Fruit fly (Drosophila melanogaster) whole organism, embryonic: ENCODE data around the gene CG15572.
A peak's percentile ranks its signal among the peaks of the same experiment; 100 is the strongest.

ENCODE experiments used
- ATbp ChIP-seq: fragments of 200-800 bp; sonication (Bioruptor generic); optimal IDR thresholded peaks from 2 replicates; lab custom pipeline; 2017; ENCODE audit warnings: missing biosample characterization, mild to moderate bottlenecking, missing genetic modification characterization, missing genetic modification reagents
- Asciz ChIP-seq: fragments of 200-800 bp; sonication (Bioruptor generic); optimal IDR thresholded peaks from 2 replicates; lab custom pipeline; 2017; ENCODE audit warnings: missing biosample characterization, mild to moderate bottlenecking, missing genetic modification characterization, missing genetic modification reagents
- CG10209 ChIP-seq: fragments of 200-800 bp; sonication (Bioruptor generic); optimal IDR thresholded peaks from 3 replicates; lab custom pipeline; 2017; ENCODE audit warnings: missing biosample characterization, mild to moderate bottlenecking, missing genetic modification characterization, missing genetic modification reagents
- CG12155 ChIP-seq: fragments of 200-800 bp; sonication (Bioruptor generic); optimal IDR thresholded peaks from 3 replicates; lab custom pipeline; 2016; ENCODE audit warnings: missing biosample characterization, missing genetic modification characterization
- CG12219 ChIP-seq: fragments of 200-800 bp; sonication (Bioruptor generic); optimal IDR thresholded peaks from 3 replicates; lab custom pipeline; 2018; ENCODE audit warnings: missing biosample characterization, mild to moderate bottlenecking, missing genetic modification characterization
- CG12236 ChIP-seq: fragments of 200-800 bp; sonication (Bioruptor generic); optimal IDR thresholded peaks from 2 replicates; lab custom pipeline; 2016; ENCODE audit warnings: missing biosample characterization, missing genetic modification characterization
- CG12299 ChIP-seq: fragments of 200-800 bp; sonication (Bioruptor generic); optimal IDR thresholded peaks from 2 replicates; lab custom pipeline; 2018; ENCODE audit warnings: missing biosample characterization, mild to moderate bottlenecking, missing genetic modification characterization
- CG12769 ChIP-seq: fragments of 200-800 bp; sonication (Bioruptor generic); optimal IDR thresholded peaks from 2 replicates; lab custom pipeline; 2019; ENCODE audit warnings: missing biosample characterization, mild to moderate bottlenecking, missing genetic modification characterization, moderate library complexity
- CG12942 ChIP-seq: fragments of 200-800 bp; sonication (Bioruptor generic); optimal IDR thresholded peaks from 3 replicates; lab custom pipeline; 2016; ENCODE audit warnings: missing biosample characterization, missing genetic modification characterization
- CG14441 ChIP-seq: fragments of 200-800 bp; sonication (Bioruptor generic); IDR thresholded peaks from 2 replicates; pipeline ENCODE4 v1.3.6; 2022; ENCODE audit warnings: missing biosample characterization, missing genetic modification characterization
- CG1529 ChIP-seq: fragments of 200-800 bp; sonication (Bioruptor generic); optimal IDR thresholded peaks from 3 replicates; lab custom pipeline; 2018; ENCODE audit warnings: missing biosample characterization, missing genetic modification characterization
- CG15479 ChIP-seq: fragments of 200-800 bp; sonication (Bioruptor generic); optimal IDR thresholded peaks from 3 replicates; lab custom pipeline; 2019; ENCODE audit warnings: missing biosample characterization, mild to moderate bottlenecking, missing genetic modification characterization, moderate library complexity
- CG17359 ChIP-seq: fragments of 200-800 bp; sonication (Bioruptor generic); optimal IDR thresholded peaks from 3 replicates; lab custom pipeline; 2018; ENCODE audit warnings: missing biosample characterization, mild to moderate bottlenecking, missing genetic modification characterization, moderate library complexity
- CG1832 ChIP-seq: fragments of 200-800 bp; sonication (Bioruptor generic); optimal IDR thresholded peaks from 2 replicates; lab custom pipeline; 2017; ENCODE audit warnings: missing biosample characterization, mild to moderate bottlenecking, missing genetic modification characterization, inconsistent platforms
- CG2712 ChIP-seq: fragments of 200-800 bp; optimal IDR thresholded peaks from 3 replicates; lab custom pipeline; 2019; ENCODE audit warnings: missing biosample characterization, mild to moderate bottlenecking, missing genetic modification characterization, moderate library complexity
- CG31224 ChIP-seq: fragments of 200-800 bp; sonication (Bioruptor generic); IDR thresholded peaks from 2 replicates; pipeline ENCODE4 v1.3.6; 2022; ENCODE audit warnings: missing biosample characterization, missing genetic modification characterization
- CG31388 ChIP-seq: fragments of 200-800 bp; sonication (Bioruptor generic); optimal IDR thresholded peaks from 2 replicates; lab custom pipeline; 2016; ENCODE audit warnings: missing biosample characterization, missing genetic modification characterization
- CG3281 ChIP-seq: fragments of 200-800 bp; sonication (Bioruptor generic); optimal IDR thresholded peaks from 3 replicates; lab custom pipeline; 2017; ENCODE audit warnings: missing biosample characterization, mild to moderate bottlenecking, missing genetic modification characterization
- CG33557 ChIP-seq: fragments of 200-800 bp; sonication (Bioruptor generic); optimal IDR thresholded peaks from 2 replicates; lab custom pipeline; 2019; ENCODE audit warnings: missing biosample characterization, mild to moderate bottlenecking, missing genetic modification characterization, moderate library complexity
- CG4404 ChIP-seq: fragments of 200-800 bp; sonication (Bioruptor generic); IDR thresholded peaks from 2 replicates; pipeline ENCODE4 v1.3.6; 2022; ENCODE audit warnings: missing biosample characterization, missing genetic modification characterization
- CG6689 ChIP-seq: fragments of 200-800 bp; sonication (Bioruptor generic); IDR thresholded peaks from 2 replicates; pipeline ENCODE4 v1.3.6; 2022; ENCODE audit warnings: missing biosample characterization, missing genetic modification characterization
- CG7372 ChIP-seq: fragments of 200-800 bp; sonication (Bioruptor generic); IDR thresholded peaks from 2 replicates; pipeline ENCODE4 v1.3.6; 2022; ENCODE audit warnings: missing biosample characterization, missing genetic modification characterization
- CG8290 ChIP-seq, 3 experiments: fragments of 200-800 bp; sonication (Bioruptor generic); optimal IDR thresholded peaks; 2 replicates each; lab custom pipeline; 2016 to 2019; ENCODE audit warnings: missing biosample characterization in 3 of 3, missing genetic modification characterization in 3 of 3, mild to moderate bottlenecking in 2 of 3, moderate library complexity in 1 of 3
- CG9609 ChIP-seq: fragments of 200-800 bp; sonication (Bioruptor generic); optimal IDR thresholded peaks from 3 replicates; lab custom pipeline; 2016; ENCODE audit warnings: missing biosample characterization, missing genetic modification characterization
- Doc2 ChIP-seq: fragments of 200-800 bp; sonication (Bioruptor generic); IDR thresholded peaks from 2 replicates; pipeline ENCODE4 v1.3.6; 2022; ENCODE audit warnings: missing biosample characterization, missing genetic modification characterization
- HLH3B ChIP-seq: fragments of 200-800 bp; sonication (Bioruptor generic); IDR thresholded peaks from 2 replicates; pipeline ENCODE4 v1.3.6; 2022; ENCODE audit warnings: missing biosample characterization, missing genetic modification characterization
- Hey ChIP-seq: fragments of 200-800 bp; sonication (Bioruptor generic); optimal IDR thresholded peaks from 3 replicates; lab custom pipeline; 2018; ENCODE audit warnings: missing biosample characterization, mild to moderate bottlenecking, missing genetic modification characterization
- Hmx ChIP-seq: fragments of 200-800 bp; sonication (Bioruptor generic); optimal IDR thresholded peaks from 2 replicates; lab custom pipeline; 2016; ENCODE audit warnings: missing biosample characterization, missing genetic modification characterization
- Jarid2 ChIP-seq: fragments of 200-800 bp; sonication (Bioruptor generic); optimal IDR thresholded peaks from 3 replicates; lab custom pipeline; 2017; ENCODE audit warnings: mild to moderate bottlenecking, missing biosample characterization, missing genetic modification reagents, missing genetic modification characterization
- Rx ChIP-seq: fragments of 200-800 bp; sonication (Bioruptor generic); IDR thresholded peaks from 2 replicates; pipeline ENCODE4 v1.3.6; 2022; ENCODE audit warnings: missing biosample characterization, missing genetic modification characterization
- Six4 ChIP-seq: fragments of 200-800 bp; sonication (Bioruptor generic); optimal IDR thresholded peaks from 2 replicates; lab custom pipeline; 2016; ENCODE audit warnings: missing biosample characterization, missing genetic modification characterization
- Sox100B ChIP-seq: fragments of 200-800 bp; sonication (Bioruptor generic); optimal IDR thresholded peaks from 3 replicates; lab custom pipeline; 2018; ENCODE audit warnings: missing biosample characterization, mild to moderate bottlenecking, missing genetic modification characterization
- cg ChIP-seq: fragments of 200-800 bp; sonication (Bioruptor generic); optimal IDR thresholded peaks from 3 replicates; lab custom pipeline; 2019; ENCODE audit warnings: missing biosample characterization, mild to moderate bottlenecking, missing genetic modification characterization, moderate library complexity
- dati ChIP-seq: fragments of 200-800 bp; sonication (Bioruptor generic); IDR thresholded peaks from 2 replicates; pipeline ENCODE4 v1.3.6; 2022; ENCODE audit warnings: missing biosample characterization, missing genetic modification characterization
- dimm ChIP-seq: fragments of 200-800 bp; sonication (Bioruptor generic); IDR thresholded peaks from 2 replicates; pipeline ENCODE4 v1.3.6; 2022; ENCODE audit warnings: missing biosample characterization, missing genetic modification characterization
- dmrt11E ChIP-seq: fragments of 200-800 bp; sonication (Bioruptor generic); optimal IDR thresholded peaks from 3 replicates; lab custom pipeline; 2018; ENCODE audit warnings: missing biosample characterization, mild to moderate bottlenecking, missing genetic modification characterization, moderate library complexity
- dpn ChIP-seq, 2 experiments: fragments of 200-800 bp; sonication (Bioruptor generic); optimal IDR thresholded peaks; 3 replicates each; lab custom pipeline; 2016; ENCODE audit warnings: missing biosample characterization in 2 of 2, missing genetic modification characterization in 2 of 2
- dysf ChIP-seq: fragments of 200-800 bp; sonication (Bioruptor generic); IDR thresholded peaks from 3 replicates; pipeline ENCODE4 v1.3.6; 2022; ENCODE audit warnings: missing biosample characterization, missing genetic modification characterization
- ems ChIP-seq: fragments of 200-800 bp; sonication (Bioruptor generic); optimal IDR thresholded peaks from 3 replicates; lab custom pipeline; 2016; ENCODE audit warnings: missing biosample characterization, missing genetic modification characterization
- fd102C ChIP-seq: fragments of 200-800 bp; sonication (Bioruptor generic); optimal IDR thresholded peaks from 2 replicates; lab custom pipeline; 2018; ENCODE audit warnings: missing biosample characterization, mild to moderate bottlenecking, missing genetic modification characterization, moderate library complexity
- fd96Cb ChIP-seq: fragments of 200-800 bp; sonication (Bioruptor generic); optimal IDR thresholded peaks from 2 replicates; lab custom pipeline; 2018; ENCODE audit warnings: missing biosample characterization, mild to moderate bottlenecking, missing genetic modification characterization, moderate library complexity
- gsb-n ChIP-seq: fragments of 200-800 bp; sonication (Bioruptor generic); optimal IDR thresholded peaks from 3 replicates; lab custom pipeline; 2018; ENCODE audit warnings: missing biosample characterization, mild to moderate bottlenecking, missing genetic modification characterization
- jing ChIP-seq: fragments of 200-800 bp; sonication (Bioruptor generic); optimal IDR thresholded peaks from 2 replicates; lab custom pipeline; 2018; ENCODE audit warnings: missing biosample characterization, mild to moderate bottlenecking, missing genetic modification characterization
- mirr ChIP-seq: fragments of 200-800 bp; sonication (Bioruptor generic); optimal IDR thresholded peaks from 3 replicates; lab custom pipeline; 2018; ENCODE audit warnings: missing biosample characterization, mild to moderate bottlenecking, missing genetic modification characterization
- onecut ChIP-seq: fragments of 200-800 bp; sonication (Bioruptor generic); IDR thresholded peaks from 2 replicates; pipeline ENCODE4 v1.3.6; 2022; ENCODE audit warnings: missing biosample characterization, missing genetic modification characterization
- otp ChIP-seq: fragments of 200-800 bp; sonication (Bioruptor generic); IDR thresholded peaks from 3 replicates; pipeline ENCODE4, ENCODE4 v1.3.6; 2022; ENCODE audit warnings: missing biosample characterization, missing genetic modification characterization
- peb ChIP-seq: fragments of 200-800 bp; sonication (Bioruptor generic); IDR thresholded peaks from 2 replicates; pipeline ENCODE4 v1.3.6; 2022; ENCODE audit warnings: missing biosample characterization, missing genetic modification characterization
- pum ChIP-seq: fragments of 200-800 bp; sonication (Bioruptor generic); optimal IDR thresholded peaks from 2 replicates; lab custom pipeline; 2016; ENCODE audit warnings: missing biosample characterization, missing genetic modification characterization
- sim ChIP-seq: fragments of 200-800 bp; sonication (Bioruptor generic); IDR thresholded peaks from 2 replicates; pipeline ENCODE4 v1.3.6; 2022; ENCODE audit warnings: missing biosample characterization, missing genetic modification characterization
- sna ChIP-seq: fragments of 200-800 bp; sonication (Bioruptor generic); IDR thresholded peaks from 2 replicates; pipeline ENCODE4 v1.3.6; 2022; ENCODE audit warnings: missing biosample characterization, missing genetic modification characterization; ENCODE audit not compliant: partially characterized antibody

Gene CG15572

DNA sequence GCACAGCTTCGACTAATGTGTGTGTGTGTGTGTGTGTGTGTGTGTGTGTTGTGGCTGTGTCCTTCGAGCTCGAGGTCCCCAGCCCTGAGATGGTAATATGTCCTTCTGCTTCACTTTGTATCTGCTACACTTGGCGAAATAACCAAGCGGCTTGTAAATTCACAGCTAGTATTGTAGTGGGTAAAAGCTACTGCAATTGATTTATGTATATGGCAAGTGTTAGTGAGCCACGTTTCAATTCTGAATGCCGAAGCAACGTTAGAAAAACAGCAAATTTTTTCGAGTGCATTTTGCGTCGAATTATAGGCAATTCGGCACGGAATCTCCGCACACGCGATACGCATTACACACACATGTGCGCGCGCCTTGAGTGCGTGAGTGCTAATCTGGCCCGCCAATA lies 5.8 kb upstream of the CG15572 start:
- TF ChIP-seq CG14441 (GFP tag; lab: Robert Waterston, UW) (peak; percentile 44; the same call in 1 of the 2 replicates), pum (GFP tag; lab: Kevin White, UChicago) (peak; percentile 21), ATbp (peak; percentile 45), cg (GFP tag; lab: Kevin White, UChicago) (no peak), CG7372 (GFP tag; lab: Robert Waterston, UW) (peak; percentile 18; the same call in 1 of the 2 replicates), Jarid2 (GFP tag; lab: Kevin White, UChicago) (no peak), dpn (GFP tag; optimal IDR thresholded peaks at IDR 0.05; lab: Kevin White, UChicago) (peak; percentile 35 to 51), CG2712 (tag; lab: Kevin White, UChicago) (peak; percentile 41), CG17359 (tag; lab: Kevin White, UChicago) (peak; percentile 54), fd102C (GFP tag; lab: Kevin White, UChicago) (no peak), Sox100B (peak; percentile 18), CG1529 (peak; percentile 22), sim (GFP tag; lab: Robert Waterston, UW) (no peak), fd96Cb (tag; lab: Kevin White, UChicago) (peak; percentile 45), CG3281 (GFP tag; lab: Kevin White, UChicago) (peak; percentile 58), sna (GFP tag; lab: Robert Waterston, UW) (no peak), dimm (GFP tag; lab: Robert Waterston, UW) (no peak), CG12769 (peak; percentile 80), Hmx (GFP tag; lab: Kevin White, UChicago) (no peak), Hey (peak; percentile 22), ems (GFP tag; lab: Kevin White, UChicago) (peak; percentile 6), CG12219 (GFP tag; lab: Kevin White, UChicago) (peak; percentile 43), HLH3B (GFP tag; lab: Robert Waterston, UW) (0 out of 2 replicates have a peak, but pooled peaks have one; percentile 50), CG12942 (GFP tag; lab: Kevin White, UChicago) (peak; percentile 9), peb (GFP tag; lab: Robert Waterston, UW) (no peak), onecut (GFP tag; lab: Robert Waterston, UW) (peak; percentile 52), CG31388 (GFP tag; lab: Kevin White, UChicago) (no peak), CG33557 (GFP tag; lab: Kevin White, UChicago) (no peak), Rx (GFP tag; lab: Robert Waterston, UW) (peak; percentile 29; the same call in 1 of the 2 replicates), dati (no peak), otp (GFP tag; lab: Robert Waterston, UW) (no peak), CG1832 (GFP tag; lab: Kevin White, UChicago) (no peak), CG6689 (GFP tag; lab: Robert Waterston, UW) (peak; percentile 62; the same call in 1 of the 2 replicates), Asciz (GFP tag; lab: Kevin White, UChicago) (peak; percentile 22), Doc2 (GFP tag; lab: Robert Waterston, UW) (no peak), CG12236 (no peak), CG15479 (no peak), dysf (peak; percentile 64), CG12299 (tag; lab: Kevin White, UChicago) (peak; percentile 2), Six4 (GFP tag; lab: Kevin White, UChicago) (peak; percentile 16), CG9609 (GFP tag; lab: Kevin White, UChicago) (peak; percentile 16), jing (peak; percentile 44), dmrt11E (tag; lab: Kevin White, UChicago) (peak; percentile 28), CG12155 (GFP tag; lab: Kevin White, UChicago) (peak; percentile 26), CG10209 (GFP tag; lab: Kevin White, UChicago) (peak; percentile 37), gsb-n (peak; percentile 64), CG31224 (GFP tag; lab: Robert Waterston, UW) (peak; percentile 29; the same call in 1 of the 2 replicates), mirr (GFP tag; lab: Kevin White, UChicago) (no peak), CG8290 (GFP tag; optimal IDR thresholded peaks at IDR 0.05; lab: Kevin White, UChicago) (no peak), CG8290 (tag; optimal IDR thresholded peaks at IDR 0.05; lab: Kevin White, UChicago) (peak in 1 of 2 experiments; percentile 88), CG4404 (0 out of 2 replicates have a peak, but pooled peaks have one; percentile 18)
